Worm (Caenorhabditis elegans): Measurements from ENCODE around the gene Y56A3A.31.

Y56A3A.31 gene

DNA sequence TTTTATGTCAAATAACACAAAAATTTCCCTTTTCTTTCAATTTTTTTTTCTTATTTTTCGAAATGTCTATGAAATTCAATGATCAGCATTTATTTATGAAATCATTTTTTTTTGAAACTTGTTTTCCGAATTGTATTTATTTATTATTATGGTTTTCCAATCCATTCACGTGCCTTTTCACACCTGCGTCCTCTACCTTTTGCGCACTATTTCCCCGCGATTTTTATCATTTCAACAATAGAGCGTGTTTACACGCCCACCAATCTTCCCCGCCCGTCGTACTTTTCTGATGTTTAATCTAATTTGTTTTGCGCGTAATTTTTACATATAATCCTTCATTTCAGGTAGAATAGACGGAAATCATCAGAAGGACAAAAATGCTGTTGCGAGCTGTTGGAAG lies 15.5 kb downstream of the Y56A3A.31 start, which contains the start of gene wah-1:
Gene wah-1 (plus strand): TSS at position 345 of the 400 bp plus-strand sequence.
- TF ChIP-seq ceh-8 (GFP tag; optimal IDR thresholded peaks at IDR 0.05), result no peak
- TF ChIP-seq zag-1 (tag; optimal IDR thresholded peaks at IDR 0.05), result no peak
- no peak for TF ChIP-seq irx-1 (tag; optimal IDR thresholded peaks at IDR 0.05)
- no peak for TF ChIP-seq egl-13 (tag; optimal IDR thresholded peaks at IDR 0.05)
- TF ChIP-seq mab-9 (GFP tag; IDR thresholded peaks at IDR 0.05), result no peak
- no peak for TF ChIP-seq rnt-1 (tag; optimal IDR thresholded peaks at IDR 0.05)
- no peak for TF ChIP-seq ceh-88 (GFP tag; IDR thresholded peaks at IDR 0.05)
- peak; percentile 25 for TF ChIP-seq C16A3.4 (tag; optimal IDR thresholded peaks at IDR 0.05)
- TF ChIP-seq swsn-7 (tag; optimal IDR thresholded peaks at IDR 0.05), result peak; percentile 2
- no peak for TF ChIP-seq zip-4 (GFP tag; optimal IDR thresholded peaks at IDR 0.05)
- TF ChIP-seq unc-30 (tag; optimal IDR thresholded peaks at IDR 0.05), result no peak
- peak; percentile 18 for TF ChIP-seq nhr-90 (tag; optimal IDR thresholded peaks at IDR 0.05; ENCODE audit: poor library complexity)
- peak; percentile 2 to 40 (median 29) for TF ChIP-seq dpl-1 (GFP tag; optimal IDR thresholded peaks at IDR 0.05)
- no peak for TF ChIP-seq isw-1 (GFP tag; IDR thresholded peaks at IDR 0.05)
- peak in 1 of 2 experiments; percentile 84 for TF ChIP-seq mdl-1 (tag; optimal IDR thresholded peaks at IDR 0.05)
- TF ChIP-seq nhr-28 (tag; optimal IDR thresholded peaks at IDR 0.05), result no peak
- no peak for TF ChIP-seq snpc-4 (tag; optimal IDR thresholded peaks at IDR 0.05)
- TF ChIP-seq nhr-47 (tag; optimal IDR thresholded peaks at IDR 0.05), result peak; percentile 14
- peak; percentile 66 for TF ChIP-seq blmp-1 (tag; optimal IDR thresholded peaks at IDR 0.05)
- TF ChIP-seq C04F5.9 (tag; optimal IDR thresholded peaks at IDR 0.05), result no peak
- no peak for TF ChIP-seq lin-13 (GFP tag; optimal IDR thresholded peaks at IDR 0.05)
- no peak for TF ChIP-seq pag-3 (tag; optimal IDR thresholded peaks at IDR 0.05; ENCODE audit: borderline replicate concordance, insufficient read depth)
- TF ChIP-seq hpl-2 (GFP tag; optimal IDR thresholded peaks at IDR 0.05), result no peak
- no peak for TF ChIP-seq ceh-90 (tag; optimal IDR thresholded peaks at IDR 0.05)
- peak; percentile 28 to 32 for TF ChIP-seq efl-1 (optimal IDR thresholded peaks at IDR 0.05)
- TF ChIP-seq efl-1 (GFP tag; optimal IDR thresholded peaks at IDR 0.05 in 1 of 2), result peak in 1 of 2 experiments; percentile 25
- no peak for TF ChIP-seq ceh-63 (GFP tag; optimal IDR thresholded peaks at IDR 0.05)
- no peak for TF ChIP-seq Y116A8C.19 (tag; optimal IDR thresholded peaks at IDR 0.05; ENCODE audit: borderline replicate concordance)
- TF ChIP-seq tbx-2 (tag; optimal IDR thresholded peaks at IDR 0.05), result peak; percentile 29
- peak; percentile 58 for TF ChIP-seq snu-23 (GFP tag; optimal IDR thresholded peaks at IDR 0.05)
- no peak for TF ChIP-seq sptf-1 (tag; optimal IDR thresholded peaks at IDR 0.05)
- TF ChIP-seq nhr-76 (tag; optimal IDR thresholded peaks at IDR 0.05), result no peak
- no peak for TF ChIP-seq unc-130 (tag; optimal IDR thresholded peaks at IDR 0.05)
- TF ChIP-seq alr-1 (tag; optimal IDR thresholded peaks at IDR 0.05; ENCODE audit: borderline replicate concordance), result no peak
- TF ChIP-seq nhr-77 (tag; optimal IDR thresholded peaks at IDR 0.05), result no peak
- TF ChIP-seq mep-1 (tag; optimal IDR thresholded peaks at IDR 0.05), result peak; percentile 51
- peak in 1 of 6 experiments; percentile 77 for TF ChIP-seq elt-3 (tag; optimal IDR thresholded peaks at IDR 0.05)
- TF ChIP-seq nhr-85 (tag), result peak; percentile 72
- TF ChIP-seq ceh-82 (tag; optimal IDR thresholded peaks at IDR 0.05), result no peak
- TF ChIP-seq jun-1 (tag; optimal IDR thresholded peaks at IDR 0.05), result no peak
- peak; percentile 21 to 49 for TF ChIP-seq lsy-2 (tag; optimal IDR thresholded peaks at IDR 0.05)
- TF ChIP-seq skn-1 (tag; optimal IDR thresholded peaks at IDR 0.05), result no peak
- no peak for TF ChIP-seq ets-5 (GFP tag; IDR thresholded peaks at IDR 0.05)
- TF ChIP-seq efl-3 (GFP tag; optimal IDR thresholded peaks at IDR 0.05), result no peak
- no peak for TF ChIP-seq hlh-17 (GFP tag; optimal IDR thresholded peaks at IDR 0.05; ENCODE audit: borderline replicate concordance)
- no peak for TF ChIP-seq xbp-1 (tag; optimal IDR thresholded peaks at IDR 0.05)
- TF ChIP-seq nhr-84 (tag; optimal IDR thresholded peaks at IDR 0.05), result no peak
- peak; percentile 54 for TF ChIP-seq nhr-20 (tag; optimal IDR thresholded peaks at IDR 0.05)
- no peak for TF ChIP-seq ces-1 (GFP tag; optimal IDR thresholded peaks at IDR 0.05)
- TF ChIP-seq lin-35 (GFP tag; optimal IDR thresholded peaks at IDR 0.05), result peak in 1 of 2 experiments; percentile 71
- no peak for TF ChIP-seq lir-3 (tag; optimal IDR thresholded peaks at IDR 0.05; ENCODE audit: poor library complexity)
- peak; percentile 41 for TF ChIP-seq nhr-71 (tag; optimal IDR thresholded peaks at IDR 0.05)
- TF ChIP-seq unc-86 (tag; optimal IDR thresholded peaks at IDR 0.05), result no peak
